Worm (Caenorhabditis elegans) whole organism, L4/young adult: Measurements from ENCODE around the gene tnc-2.

Source experiments
- W03F9.2 ChIP-seq: fragments of 150-350 bp; optimal IDR thresholded peaks from 2 replicates; lab custom pipeline; 2014; ENCODE audit warnings: missing biosample characterization, missing genetic modification characterization
- him-1 ChIP-seq: sonication (generic microtip); optimal IDR thresholded peaks from 2 replicates; lab custom pipeline; 2016; ENCODE audit warnings: missing genotype, missing genetic modification reagents, missing genetic modification characterization, missing compliant biosample characterization

- TF ChIP-seq W03F9.2, result no peak
- TF ChIP-seq him-1 (tag; lab: Kevin White, UChicago), result no peak
Measured at ce11 chrII:10421941-10422340, 44.7 kb upstream of the tnc-2 start, which contains the start of gene frpr-21.
